Fruit fly (Drosophila melanogaster): ENCODE data around the gene eas.

- TF ChIP-seq CG16779 (tag; optimal IDR thresholded peaks at IDR 0.05) (no peak), Sox14 (GFP tag; optimal IDR thresholded peaks at IDR 0.05) (no peak)
Measured at dm6 chrX:16292646-16293045, 14.5 kb downstream of the eas start.
